Fruit fly (Drosophila melanogaster) whole organism, embryonic: ENCODE data around the gene nonA.
A peak's percentile ranks its signal among the peaks of the same experiment; 100 is the strongest.

ENCODE experiments used
- Antp ChIP-seq: fragments of 200-800 bp; sonication (Bioruptor generic); optimal IDR thresholded peaks from 3 replicates; lab custom pipeline; 2016; ENCODE audit warnings: missing biosample characterization, missing genetic modification characterization
- Atf3 ChIP-seq: fragments of 200-800 bp; sonication (Bioruptor generic); optimal IDR thresholded peaks from 3 replicates; lab custom pipeline; 2016; ENCODE audit warnings: missing biosample characterization, missing genetic modification characterization
- B-H1 ChIP-seq: fragments of 200-800 bp; sonication (Bioruptor generic); IDR thresholded peaks from 3 replicates; pipeline ENCODE4 v1.3.6; 2022; ENCODE audit warnings: missing biosample characterization, missing genetic modification characterization
- BtbVII ChIP-seq: fragments of 200-800 bp; sonication (Bioruptor generic); optimal IDR thresholded peaks from 3 replicates; lab custom pipeline; 2017; ENCODE audit warnings: missing biosample characterization, mild to moderate bottlenecking, missing genetic modification characterization
- Bteb2 ChIP-seq: fragments of 200-800 bp; sonication (Bioruptor generic); optimal IDR thresholded peaks from 2 replicates; lab custom pipeline; 2016; ENCODE audit warnings: missing biosample characterization, missing genetic modification characterization
- CG1024 ChIP-seq: fragments of 200-800 bp; sonication (Bioruptor generic); IDR thresholded peaks from 2 replicates; pipeline ENCODE4 v1.3.6; 2022; ENCODE audit warnings: missing biosample characterization, missing genetic modification characterization
- CG10321 ChIP-seq: fragments of 200-800 bp; sonication (Bioruptor generic); IDR thresholded peaks from 2 replicates; pipeline ENCODE4 v1.3.6; 2022; ENCODE audit warnings: missing biosample characterization, missing genetic modification characterization
- CG10462 ChIP-seq: fragments of 200-800 bp; sonication (Bioruptor generic); optimal IDR thresholded peaks from 2 replicates; lab custom pipeline; 2016; ENCODE audit warnings: missing biosample characterization, missing genetic modification characterization
- CG12236 ChIP-seq: fragments of 200-800 bp; sonication (Bioruptor generic); optimal IDR thresholded peaks from 2 replicates; lab custom pipeline; 2016; ENCODE audit warnings: missing biosample characterization, missing genetic modification characterization
- CG12744 ChIP-seq: fragments of 200-800 bp; sonication (Bioruptor generic); optimal IDR thresholded peaks from 2 replicates; lab custom pipeline; 2016; ENCODE audit warnings: missing biosample characterization, missing genetic modification characterization
- CG13287 ChIP-seq: fragments of 200-800 bp; sonication (Bioruptor generic); IDR thresholded peaks from 2 replicates; pipeline ENCODE4 v1.3.6; 2022; ENCODE audit warnings: missing biosample characterization, missing genetic modification characterization; ENCODE audit not compliant: partially characterized antibody
- CG17802 ChIP-seq: fragments of 200-800 bp; sonication (Bioruptor generic); optimal IDR thresholded peaks from 2 replicates; lab custom pipeline; 2018; ENCODE audit warnings: missing biosample characterization, mild to moderate bottlenecking, missing genetic modification characterization, moderate library complexity
- CG2199 ChIP-seq: fragments of 200-800 bp; sonication (Bioruptor generic); IDR thresholded peaks from 3 replicates; pipeline ENCODE4 v1.3.6; 2022; ENCODE audit warnings: missing biosample characterization, missing genetic modification characterization
- CG2678 ChIP-seq: fragments of 200-800 bp; sonication (Bioruptor generic); optimal IDR thresholded peaks from 3 replicates; lab custom pipeline; 2019; ENCODE audit warnings: missing biosample characterization, mild to moderate bottlenecking, missing genetic modification characterization, moderate library complexity
- CG2875 ChIP-seq: fragments of 200-800 bp; sonication (Bioruptor generic); optimal IDR thresholded peaks from 2 replicates; lab custom pipeline; 2017; ENCODE audit warnings: missing biosample characterization, mild to moderate bottlenecking, missing genetic modification characterization, missing genetic modification reagents
- CG2889 ChIP-seq: fragments of 200-800 bp; sonication (Bioruptor generic); IDR thresholded peaks from 3 replicates; pipeline ENCODE4 v1.3.6; 2022; ENCODE audit warnings: missing biosample characterization, missing genetic modification characterization
- CG31388 ChIP-seq: fragments of 200-800 bp; sonication (Bioruptor generic); optimal IDR thresholded peaks from 2 replicates; lab custom pipeline; 2016; ENCODE audit warnings: missing biosample characterization, missing genetic modification characterization
- CG3281 ChIP-seq: fragments of 200-800 bp; sonication (Bioruptor generic); optimal IDR thresholded peaks from 3 replicates; lab custom pipeline; 2017; ENCODE audit warnings: missing biosample characterization, mild to moderate bottlenecking, missing genetic modification characterization
- CG33213 ChIP-seq: fragments of 200-800 bp; sonication (Bioruptor generic); optimal IDR thresholded peaks from 3 replicates; lab custom pipeline; 2016; ENCODE audit warnings: missing biosample characterization, missing genetic modification characterization
- CG34376 ChIP-seq: fragments of 200-800 bp; sonication (Bioruptor generic); optimal IDR thresholded peaks from 2 replicates; lab custom pipeline; 2018; ENCODE audit warnings: missing biosample characterization, mild to moderate bottlenecking, missing genetic modification characterization
- CG34422 ChIP-seq: fragments of 200-800 bp; sonication (Bioruptor generic); IDR thresholded peaks from 3 replicates; pipeline ENCODE4 v1.3.6; 2022; ENCODE audit warnings: missing biosample characterization, missing genetic modification characterization
- CG4617 ChIP-seq: fragments of 200-800 bp; sonication (Bioruptor generic); optimal IDR thresholded peaks from 3 replicates; lab custom pipeline; 2016; ENCODE audit warnings: missing biosample characterization, missing genetic modification characterization, borderline replicate concordance
- CG7556 ChIP-seq: fragments of 200-800 bp; sonication (Bioruptor generic); optimal IDR thresholded peaks from 2 replicates; lab custom pipeline; 2017; ENCODE audit warnings: missing biosample characterization, mild to moderate bottlenecking, missing genetic modification characterization
- CoRest ChIP-seq: fragments of 200-800 bp; sonication (Bioruptor generic); optimal IDR thresholded peaks from 3 replicates; lab custom pipeline; 2018; ENCODE audit warnings: missing biosample characterization, mild to moderate bottlenecking, missing genetic modification characterization, moderate library complexity
- HmgD ChIP-seq: fragments of 200-800 bp; sonication (Bioruptor generic); optimal IDR thresholded peaks from 3 replicates; lab custom pipeline; 2016; ENCODE audit warnings: missing biosample characterization, missing genetic modification characterization
- Kr ChIP-seq: fragments of 200-800 bp; sonication (Bioruptor generic); optimal IDR thresholded peaks from 2 replicates; lab custom pipeline; 2017; ENCODE audit warnings: missing biosample characterization, mild to moderate bottlenecking, missing genetic modification characterization
- NC2β ChIP-seq: fragments of 200-800 bp; sonication (Bioruptor generic); optimal IDR thresholded peaks from 2 replicates; lab custom pipeline; 2016; ENCODE audit warnings: missing biosample characterization, missing genetic modification characterization
- Oli ChIP-seq: fragments of 200-800 bp; sonication (Bioruptor generic); optimal IDR thresholded peaks from 2 replicates; lab custom pipeline; 2018; ENCODE audit warnings: missing biosample characterization, mild to moderate bottlenecking, missing genetic modification characterization, moderate library complexity
- Optix ChIP-seq: fragments of 200-800 bp; sonication (Bioruptor generic); IDR thresholded peaks from 3 replicates; pipeline ENCODE4 v1.3.6; 2022; ENCODE audit warnings: missing biosample characterization, missing genetic modification characterization
- Pdp1 ChIP-seq, 2 experiments: fragments of 200-800 bp; sonication (Bioruptor generic); optimal IDR thresholded peaks; 3 replicates each; lab custom pipeline; 2016; ENCODE audit warnings: missing biosample characterization in 2 of 2, missing genetic modification characterization in 2 of 2, mild to moderate bottlenecking in 1 of 2, moderate library complexity in 1 of 2
- Six4 ChIP-seq: fragments of 200-800 bp; sonication (Bioruptor generic); optimal IDR thresholded peaks from 2 replicates; lab custom pipeline; 2016; ENCODE audit warnings: missing biosample characterization, missing genetic modification characterization
- Sry-δ ChIP-seq: fragments of 200-800 bp; sonication (Bioruptor generic); optimal IDR thresholded peaks from 2 replicates; lab custom pipeline; 2016; ENCODE audit warnings: missing biosample characterization, missing genetic modification characterization
- ato ChIP-seq: fragments of 200-800 bp; sonication (Bioruptor generic); IDR thresholded peaks from 2 replicates; pipeline ENCODE4 v1.3.6; 2022; ENCODE audit warnings: missing biosample characterization, missing genetic modification characterization; ENCODE audit not compliant: partially characterized antibody
- bsh ChIP-seq, 2 experiments: fragments of 200-800 bp; sonication (Bioruptor generic); optimal IDR thresholded peaks; 2 replicates each; lab custom pipeline; 2017 to 2018; ENCODE audit warnings: mild to moderate bottlenecking in 2 of 2, missing biosample characterization in 2 of 2, missing genetic modification characterization in 2 of 2, moderate library complexity in 1 of 2
- cg ChIP-seq: fragments of 200-800 bp; sonication (Bioruptor generic); optimal IDR thresholded peaks from 3 replicates; lab custom pipeline; 2019; ENCODE audit warnings: missing biosample characterization, mild to moderate bottlenecking, missing genetic modification characterization, moderate library complexity
- chinmo ChIP-seq: fragments of 200-800 bp; sonication (Bioruptor generic); IDR thresholded peaks from 4 replicates; pipeline ENCODE4 v1.3.6; 2022; ENCODE audit warnings: missing biosample characterization, missing genetic modification characterization; ENCODE audit not compliant: partially characterized antibody
- emc ChIP-seq: fragments of 200-800 bp; sonication (Bioruptor generic); optimal IDR thresholded peaks from 2 replicates; lab custom pipeline; 2016; ENCODE audit warnings: missing biosample characterization, missing genetic modification characterization
- fru ChIP-seq: fragments of >200 bp; optimal IDR thresholded peaks from 2 replicates; lab custom pipeline; 2017
- ken ChIP-seq: fragments of 200-800 bp; sonication (Bioruptor generic); IDR thresholded peaks from 3 replicates; pipeline ENCODE4 v1.3.6; 2022; ENCODE audit warnings: missing biosample characterization, missing genetic modification characterization
- lab ChIP-seq: fragments of 200-800 bp; sonication (Bioruptor generic); optimal IDR thresholded peaks from 3 replicates; lab custom pipeline; 2017; ENCODE audit warnings: missing biosample characterization, missing genetic modification characterization, mild to moderate bottlenecking, moderate library complexity, missing genetic modification reagents
- lmd ChIP-seq: fragments of 200-800 bp; sonication (Bioruptor generic); IDR thresholded peaks from 2 replicates; pipeline ENCODE4 v1.3.6; 2022; ENCODE audit warnings: missing biosample characterization, missing genetic modification characterization
- maf-S ChIP-seq: fragments of 200-800 bp; sonication (Bioruptor generic); optimal IDR thresholded peaks from 2 replicates; lab custom pipeline; 2016; ENCODE audit warnings: missing biosample characterization, missing genetic modification characterization
- odd ChIP-seq: fragments of 200-800 bp; sonication (Bioruptor generic); optimal IDR thresholded peaks from 2 replicates; lab custom pipeline; 2017; ENCODE audit warnings: missing biosample characterization, mild to moderate bottlenecking, missing genetic modification characterization
- prd ChIP-seq, 3 experiments: fragments of >200 bp in 2 of 3; fragments of 200-800 bp in 1 of 3; sonication (Bioruptor generic) in 1 of 3; optimal IDR thresholded peaks in 2 of 3; IDR thresholded peaks in 1 of 3; 2 replicates in 2 of 3; 3 replicates in 1 of 3; pipeline versions ENCODE4 v1.3.6 to Lab custom; 2017 to 2022; ENCODE audit warnings: missing biosample characterization in 1 of 3, missing genetic modification characterization in 1 of 3
- pum ChIP-seq: fragments of 200-800 bp; sonication (Bioruptor generic); optimal IDR thresholded peaks from 2 replicates; lab custom pipeline; 2016; ENCODE audit warnings: missing biosample characterization, missing genetic modification characterization
- tio ChIP-seq: fragments of 200-800 bp; sonication (Bioruptor generic); optimal IDR thresholded peaks from 2 replicates; lab custom pipeline; 2017; ENCODE audit warnings: missing biosample characterization, missing genetic modification characterization, inconsistent platforms
- wor ChIP-seq: fragments of 200-800 bp; sonication (Bioruptor generic); IDR thresholded peaks from 2 replicates; pipeline ENCODE4 v1.3.6; 2022; ENCODE audit warnings: missing biosample characterization, missing genetic modification characterization
- zen ChIP-seq: fragments of 200-800 bp; sonication (Bioruptor generic); optimal IDR thresholded peaks from 3 replicates; lab custom pipeline; 2018; ENCODE audit warnings: missing biosample characterization, mild to moderate bottlenecking, missing genetic modification characterization, moderate library complexity
- zen2 ChIP-seq: fragments of 200-800 bp; sonication (Bioruptor generic); IDR thresholded peaks from 3 replicates; pipeline ENCODE4 v1.3.6; 2022; ENCODE audit warnings: missing biosample characterization, missing genetic modification characterization; ENCODE audit not compliant: partially characterized antibody

nonA gene

dm6 chrX:16313078-16313875, 48.1 kb upstream of the nonA start, which contains the start of the genes CG9915 and SWIP (continued):
- TF ChIP-seq CG10462 (no peak), BtbVII (no peak), cg (peak; percentile 66), CG1024 (peak; percentile 69), fru (no peak), CG13287 (peak; percentile 47; the same call in 1 of the 2 replicates), maf-S (no peak), ato (GFP tag; lab: Robert Waterston, UW) (peak; percentile 87), lab (GFP tag; lab: Kevin White, UChicago) (no peak), CG12236 (no peak), Bteb2 (no peak), CG33213 (GFP tag; lab: Kevin White, UChicago) (no peak), lmd (GFP tag; lab: Robert Waterston, UW) (no peak; the same call in 1 of the 2 replicates), odd (GFP tag; lab: Kevin White, UChicago) (no peak), CG4617 (GFP tag; lab: Kevin White, UChicago) (no peak), CG2889 (no peak), CG2678 (tag; lab: Kevin White, UChicago) (no peak), ken (GFP tag; lab: Robert Waterston, UW) (0 out of 3 replicates have a peak, but pooled peaks have one; percentile 14), CG34422 (GFP tag; lab: Robert Waterston, UW) (no peak), CG12744 (GFP tag; lab: Kevin White, UChicago) (no peak), wor (GFP tag; lab: Robert Waterston, UW) (no peak), pum (no peak), Pdp1 (GFP tag; optimal IDR thresholded peaks at IDR 0.05; lab: Kevin White, UChicago) (peak in 1 of 2 experiments; percentile 36), Six4 (GFP tag; lab: Kevin White, UChicago) (no peak), CG34376 (GFP tag; lab: Kevin White, UChicago) (no peak), zen (peak; percentile 31), CG7556 (GFP tag; lab: Kevin White, UChicago) (no peak), Antp (GFP tag; lab: Kevin White, UChicago) (no peak), prd (optimal IDR thresholded peaks at IDR 0.05; lab: Kevin White, UChicago) (no peak), prd (GFP tag; IDR thresholded peaks at IDR 0.05; lab: Robert Waterston, UW) (no peak), Atf3 (GFP tag; lab: Kevin White, UChicago) (no peak), NC2β (GFP tag; lab: Kevin White, UChicago) (no peak), Oli (tag; lab: Kevin White, UChicago) (no peak), Optix (GFP tag; lab: Robert Waterston, UW) (no peak), CG31388 (GFP tag; lab: Kevin White, UChicago) (no peak), CG2199 (GFP tag; lab: Robert Waterston, UW) (no peak), zen2 (GFP tag; lab: Robert Waterston, UW) (0 out of 3 replicates have a peak, but pooled peaks have one; percentile 36), emc (GFP tag; lab: Kevin White, UChicago) (no peak), HmgD (GFP tag; lab: Kevin White, UChicago) (no peak), Kr (GFP tag; lab: Kevin White, UChicago) (no peak), tio (GFP tag; lab: Kevin White, UChicago) (no peak), CG2875 (no peak), bsh (GFP tag; optimal IDR thresholded peaks at IDR 0.05; lab: Kevin White, UChicago) (no peak), chinmo (GFP tag; lab: Robert Waterston, UW) (no peak), Sry-δ (GFP tag; lab: Kevin White, UChicago) (peak; percentile 53), CG10321 (GFP tag; lab: Robert Waterston, UW) (no peak), CoRest (peak; percentile 41), CG17802 (tag; lab: Kevin White, UChicago) (no peak), B-H1 (GFP tag; lab: Robert Waterston, UW) (no peak), CG3281 (GFP tag; lab: Kevin White, UChicago) (peak; percentile 27)
